Worm (Caenorhabditis elegans) whole organism, midembryonic: ENCODE measurements around the gene R10F2.5.

Experiments
- T22C8.4 ChIP-seq: fragments of 200-800 bp; sonication (Bioruptor generic); IDR thresholded peaks from 2 replicates; pipeline ENCODE4 v1.3.6; 2022; ENCODE audit warnings: missing genetic modification characterization, missing compliant biosample characterization
- cog-1 ChIP-seq: sonication (generic microtip); optimal IDR thresholded peaks from 2 replicates; lab custom pipeline; 2016; ENCODE audit warnings: missing genetic modification characterization, missing compliant biosample characterization
- flt-1 ChIP-seq: fragments of 200-800 bp; sonication (Bioruptor generic); IDR thresholded peaks from 2 replicates; pipeline ENCODE4 v1.3.6; 2022; ENCODE audit warnings: missing genetic modification characterization, missing compliant biosample characterization
- klf-2 ChIP-seq: fragments of 200-800 bp; sonication (Bioruptor generic); conservative IDR thresholded peaks from 2 replicates; pipeline ENCODE4 v1.3.6; 2022; ENCODE audit warnings: missing genetic modification reagents, missing genetic modification characterization, missing compliant biosample characterization
- med-1 ChIP-seq: sonication (generic microtip); optimal IDR thresholded peaks from 2 replicates; lab custom pipeline; 2017; ENCODE audit warnings: missing genetic modification characterization, mild to moderate bottlenecking, missing compliant biosample characterization, antibody characterized with exemption, missing genetic modification reagents; ENCODE audit not compliant: insufficient read depth
- ref-1 ChIP-seq: fragments of 200-800 bp; sonication (Bioruptor generic); conservative IDR thresholded peaks from 2 replicates; pipeline ENCODE4 v1.3.6; 2022; ENCODE audit warnings: missing genetic modification reagents, missing genetic modification characterization, missing compliant biosample characterization
- tab-1 ChIP-seq: fragments of 200-800 bp; sonication (Bioruptor generic); IDR thresholded peaks from 2 replicates; pipeline ENCODE4 v1.3.6; 2022; ENCODE audit warnings: missing genetic modification characterization, missing compliant biosample characterization
- ztf-23 ChIP-seq: fragments of 200-800 bp; sonication (Bioruptor generic); IDR thresholded peaks from 2 replicates; pipeline ENCODE4 v1.3.6; 2022; ENCODE audit warnings: missing genetic modification reagents, missing genetic modification characterization, missing compliant biosample characterization
- ztf-29 ChIP-seq: fragments of 200-800 bp; sonication (Bioruptor generic); IDR thresholded peaks from 2 replicates; pipeline ENCODE4 v1.3.6; 2022; ENCODE audit warnings: missing genetic modification reagents, missing genetic modification characterization, missing compliant biosample characterization

The R10F2.5 gene

DNA sequence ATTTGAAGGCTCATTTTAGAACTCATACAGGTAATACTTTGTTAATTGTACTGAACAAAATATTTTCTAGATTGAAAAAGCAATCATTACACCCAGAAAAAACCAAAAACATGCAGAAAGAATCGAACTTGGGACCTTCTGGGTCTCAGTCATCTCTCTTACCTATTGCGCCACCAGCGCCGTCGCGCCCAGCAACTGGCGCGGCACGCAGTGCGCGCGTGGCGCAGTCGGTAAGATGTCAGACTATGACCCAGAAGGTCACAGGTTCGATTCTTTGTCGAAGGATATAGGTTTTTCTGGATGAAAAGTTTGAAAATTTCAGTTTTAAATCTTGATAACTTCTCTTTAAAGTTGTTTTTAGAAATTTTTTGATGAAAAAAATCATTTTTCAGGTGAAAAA is 44.9 kb downstream of the R10F2.5 start:
- TF ChIP-seq ztf-29 (no peak), T22C8.4 (GFP tag; lab: Robert Waterston, UW) (no peak), klf-2 (GFP tag; lab: Robert Waterston, UW) (no peak), tab-1 (GFP tag; lab: Robert Waterston, UW) (no peak), med-1 (no peak), flt-1 (GFP tag; lab: Robert Waterston, UW) (no peak), ref-1 (GFP tag; lab: Robert Waterston, UW) (no peak)

DNA sequence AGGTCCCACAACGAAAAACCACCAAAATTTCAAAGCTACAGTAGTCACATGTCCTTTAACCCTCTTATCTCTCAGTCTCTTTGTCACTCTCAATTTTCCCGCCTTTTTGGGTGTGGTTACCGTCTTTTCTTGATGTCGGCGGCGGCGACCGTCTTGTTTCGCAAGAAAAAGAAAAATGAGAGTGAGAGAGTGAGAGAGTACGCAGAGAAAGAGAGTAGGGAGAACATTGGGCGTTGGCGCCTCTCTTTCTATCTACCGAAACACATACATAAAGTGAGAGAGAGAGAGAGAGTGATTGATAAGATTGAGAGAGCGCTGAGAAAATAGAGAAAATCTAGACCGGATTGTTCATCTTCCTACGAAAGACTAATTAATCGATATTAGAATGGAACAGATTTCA is 48.6 kb downstream of the R10F2.5 start:
- no peak for TF ChIP-seq flt-1 (GFP tag; lab: Robert Waterston, UW)
- no peak for TF ChIP-seq ztf-23 (GFP tag; lab: Robert Waterston, UW)
- no peak for TF ChIP-seq klf-2 (GFP tag; lab: Robert Waterston, UW)
- no peak for TF ChIP-seq tab-1 (GFP tag; lab: Robert Waterston, UW)
- TF ChIP-seq med-1 = no peak
- TF ChIP-seq ztf-29 = no peak
- no peak for TF ChIP-seq cog-1 (tag; lab: Kevin White, UChicago)
- TF ChIP-seq T22C8.4 (GFP tag; lab: Robert Waterston, UW) = no peak
- TF ChIP-seq ref-1 (GFP tag; lab: Robert Waterston, UW) = no peak

DNA sequence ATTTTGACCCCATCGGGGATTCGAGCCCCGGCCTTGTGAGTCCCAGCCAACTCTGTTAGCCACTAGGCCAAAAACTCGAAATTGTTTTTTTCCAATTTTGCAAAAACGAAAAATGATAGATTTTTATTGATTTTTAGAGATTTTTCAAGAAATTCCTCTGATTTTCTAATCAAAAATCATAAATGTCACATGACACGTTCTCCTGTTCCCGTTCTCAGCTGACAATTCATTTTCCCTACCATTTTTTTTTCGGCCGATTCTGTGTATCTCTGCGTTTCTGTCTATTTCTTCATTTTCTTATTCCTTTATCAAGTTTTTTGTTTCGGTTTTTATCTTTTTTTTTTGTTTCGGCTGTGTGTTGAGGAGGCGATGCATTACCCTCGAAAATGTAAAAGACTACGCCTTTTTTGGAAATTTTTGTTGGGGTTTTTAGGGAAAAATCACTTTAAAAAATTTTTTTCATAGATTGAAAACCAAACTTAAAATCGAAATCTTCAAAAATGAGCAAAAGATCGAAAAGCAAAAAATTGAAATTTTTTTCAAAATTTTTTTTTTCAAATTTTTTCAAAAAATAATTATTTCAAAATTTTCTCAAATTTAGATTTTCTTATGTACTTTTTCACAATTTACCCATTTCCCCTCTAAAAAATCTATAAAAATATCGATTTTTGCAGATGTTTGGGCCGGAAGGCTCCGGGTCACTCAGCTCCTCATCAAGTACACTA is 50.3 kb downstream of the R10F2.5 start, which contains the start of gene klf-1:
Gene klf-1 (plus strand): TSS at position 675 of the 725 bp plus-strand sequence.
- no peak for TF ChIP-seq ztf-23 (GFP tag; lab: Robert Waterston, UW)
- no peak for TF ChIP-seq klf-2 (GFP tag; lab: Robert Waterston, UW)
- no peak for TF ChIP-seq ref-1 (GFP tag; lab: Robert Waterston, UW)
- no peak for TF ChIP-seq tab-1 (GFP tag; lab: Robert Waterston, UW)
- no peak for TF ChIP-seq T22C8.4 (GFP tag; lab: Robert Waterston, UW)
- TF ChIP-seq med-1 = no peak
- no peak for TF ChIP-seq flt-1 (GFP tag; lab: Robert Waterston, UW)
